Fruit fly (Drosophila melanogaster) whole organism, prepupa: Measurements from ENCODE around the gene fray.

Source experiments
- CG6163 ChIP-seq: fragments of 200-800 bp; sonication (Bioruptor generic); IDR thresholded peaks from 3 replicates; pipeline ENCODE4 v1.3.6; 2022; ENCODE audit warnings: missing biosample characterization, missing genetic modification characterization
- Hr39 ChIP-seq: fragments of 200-800 bp; sonication (Bioruptor generic); optimal IDR thresholded peaks from 2 replicates; lab custom pipeline; 2016; ENCODE audit warnings: missing biosample characterization, missing genetic modification characterization
- ss ChIP-seq, 2 experiments: fragments of 200-800 bp; sonication (Bioruptor generic); optimal IDR thresholded peaks; 2 replicates in 1 of 2; 3 replicates in 1 of 2; lab custom pipeline; 2017 to 2018; ENCODE audit warnings: mild to moderate bottlenecking in 2 of 2, missing biosample characterization in 2 of 2, missing genetic modification characterization in 2 of 2, moderate library complexity in 1 of 2

DNA sequence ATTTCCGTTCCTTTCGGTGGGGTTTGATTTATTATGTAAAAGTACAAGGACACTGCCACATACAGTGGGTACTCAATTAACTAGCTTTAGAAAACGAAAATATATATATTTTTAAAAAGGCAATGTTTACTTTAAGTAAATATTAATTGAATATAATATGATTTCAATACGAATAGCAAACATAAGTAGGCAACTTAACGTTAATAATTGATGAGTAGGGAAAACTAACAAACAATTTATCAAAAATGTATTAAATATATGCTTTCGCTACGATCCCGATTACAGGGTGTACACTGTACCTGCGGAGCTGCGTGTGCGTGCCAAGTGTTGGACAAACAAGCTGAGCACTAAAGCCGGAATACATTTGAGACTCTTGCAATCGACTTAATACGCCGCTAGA, 26.7 kb upstream of the fray start:
- no peak for TF ChIP-seq ss (GFP tag; optimal IDR thresholded peaks at IDR 0.05; lab: Kevin White, UChicago)
- TF ChIP-seq CG6163 (GFP tag; lab: Robert Waterston, UW): no peak
- no peak for TF ChIP-seq Hr39
